Worm (Caenorhabditis elegans): ENCODE results near the gene glr-1.

The glr-1 gene

DNA sequence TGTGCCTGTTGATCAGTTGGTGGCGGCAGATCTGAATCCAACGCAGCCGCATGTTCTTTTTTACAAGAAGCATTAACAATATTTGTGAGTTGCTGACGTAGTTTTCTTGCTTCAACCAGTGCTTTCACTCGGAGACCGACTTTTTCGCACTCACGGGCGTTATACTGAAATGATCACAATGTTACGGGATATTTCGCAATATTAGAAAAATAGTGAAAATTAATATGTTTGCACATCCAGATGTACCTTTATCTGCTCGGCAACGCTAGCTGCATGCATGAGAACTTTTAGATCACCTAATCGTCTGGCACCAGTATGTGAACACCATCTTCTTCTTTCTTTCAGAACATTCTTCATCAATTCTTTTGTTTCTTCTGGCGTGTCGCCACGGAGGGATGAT, 22.8 kb upstream of the glr-1 start:
- TF ChIP-seq ceh-14 (tag; optimal IDR thresholded peaks at IDR 0.05) (no peak), zip-5 (tag; optimal IDR thresholded peaks at IDR 0.05) (no peak)

DNA sequence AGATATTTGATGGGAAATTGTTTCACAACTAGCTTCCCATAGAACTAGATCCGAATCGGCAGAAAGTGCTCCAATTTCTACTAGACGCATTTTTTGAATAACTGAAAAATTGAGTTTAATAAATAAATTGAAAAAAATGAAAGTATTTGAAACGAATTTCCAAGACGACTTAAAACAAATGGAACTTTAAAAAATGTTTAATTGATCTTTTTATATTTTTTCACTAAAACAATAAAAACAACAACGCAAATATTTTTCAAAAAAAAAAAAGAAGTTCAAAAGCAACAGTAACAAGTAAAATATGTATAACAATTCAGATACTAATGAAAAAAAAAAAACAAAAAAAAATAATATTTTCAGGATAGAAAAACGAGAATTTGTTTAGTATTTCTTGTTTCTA, 21.2 kb upstream of the glr-1 start, which contains the start of gene C06E1.9:
C06E1.9 (minus strand) TSS at position 101 of the 400 bp plus-strand sequence.
- TF ChIP-seq sox-2 (GFP tag; IDR thresholded peaks at IDR 0.05), result no peak
- TF ChIP-seq ets-4 (tag; optimal IDR thresholded peaks at IDR 0.05), result no peak
- TF ChIP-seq tbx-7 (tag; optimal IDR thresholded peaks at IDR 0.05), result no peak
- TF ChIP-seq ztf-16 (tag; optimal IDR thresholded peaks at IDR 0.05), result no peak
- no peak for TF ChIP-seq lim-6 (tag; optimal IDR thresholded peaks at IDR 0.05)
- no peak for TF ChIP-seq unc-3 (GFP tag; conservative IDR thresholded peaks at IDR 0.05)
- TF ChIP-seq unc-3 (tag; optimal IDR thresholded peaks at IDR 0.05), result no peak
- no peak for TF ChIP-seq sox-4 (tag; optimal IDR thresholded peaks at IDR 0.05)
- TF ChIP-seq hlh-30 (tag; optimal IDR thresholded peaks at IDR 0.05; ENCODE audit: insufficient read depth), result no peak
- TF ChIP-seq C08G9.2 (tag; optimal IDR thresholded peaks at IDR 0.05), result no peak
- no peak for TF ChIP-seq unc-42 (tag; optimal IDR thresholded peaks at IDR 0.05)

DNA sequence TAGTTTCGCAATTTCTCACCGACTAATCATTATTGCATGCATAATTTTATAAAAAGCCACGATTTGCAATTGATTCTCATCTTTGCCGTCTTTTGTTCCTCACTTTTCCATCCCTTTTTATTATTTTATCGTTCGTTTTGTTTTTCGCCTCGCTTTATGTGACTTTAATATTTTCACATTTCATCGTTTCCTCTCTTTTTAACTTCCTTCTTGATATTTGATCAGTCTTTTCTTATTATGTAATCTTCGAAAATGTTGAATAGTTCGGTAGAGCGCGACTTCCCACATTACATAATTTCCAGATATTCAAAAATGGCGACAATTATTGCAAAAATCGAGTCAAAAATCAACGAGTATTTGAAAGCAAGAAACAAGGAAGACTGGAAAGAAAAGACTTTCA, 17.1 kb upstream of the glr-1 start, which contains the start of gene C06E1.1:
C06E1.1 (plus strand) TSS at position 301 of the 400 bp plus-strand sequence.
- TF ChIP-seq ceh-30 (tag; optimal IDR thresholded peaks at IDR 0.05) (no peak), F13H6.1 (tag; optimal IDR thresholded peaks at IDR 0.05) (no peak), hlh-15 (tag; optimal IDR thresholded peaks at IDR 0.05) (no peak), fkh-6 (tag; optimal IDR thresholded peaks at IDR 0.05) (no peak), mec-3 (tag; optimal IDR thresholded peaks at IDR 0.05; ENCODE audit: borderline replicate concordance) (no peak), ceh-19 (GFP tag; optimal IDR thresholded peaks at IDR 0.05) (no peak), unc-42 (tag; optimal IDR thresholded peaks at IDR 0.05) (no peak), ceh-18 (tag; optimal IDR thresholded peaks at IDR 0.05) (no peak), pqm-1 (tag; optimal IDR thresholded peaks at IDR 0.05) (no peak), ztf-16 (tag; optimal IDR thresholded peaks at IDR 0.05) (no peak), ceh-31 (tag; optimal IDR thresholded peaks at IDR 0.05) (no peak), unc-55 (GFP tag; optimal IDR thresholded peaks at IDR 0.05) (no peak), che-1 (tag; optimal IDR thresholded peaks at IDR 0.05) (no peak), sox-2 (GFP tag; IDR thresholded peaks at IDR 0.05) (no peak), pros-1 (tag; optimal IDR thresholded peaks at IDR 0.05) (no peak)

DNA sequence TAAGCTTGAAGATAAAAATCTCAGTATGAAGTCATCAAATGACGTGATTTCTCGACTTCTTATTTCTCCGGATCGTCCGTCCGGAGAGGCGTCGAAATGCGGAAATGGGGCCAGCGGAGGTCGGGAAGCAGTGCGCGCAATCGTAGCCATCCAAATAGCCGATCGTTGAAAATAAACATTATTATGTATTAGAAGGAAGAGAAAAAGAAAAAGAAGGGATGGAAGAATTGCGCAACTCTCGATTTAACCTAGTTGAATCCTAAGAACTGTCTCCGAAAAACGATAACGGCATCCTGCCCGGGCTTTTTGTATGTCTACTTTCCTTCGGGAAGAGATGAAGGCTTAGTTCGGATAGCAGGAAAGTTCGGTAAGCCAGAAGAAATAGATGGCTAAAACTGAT, 13.7 kb upstream of the glr-1 start:
- TF ChIP-seq ceh-19 (GFP tag; optimal IDR thresholded peaks at IDR 0.05) (no peak), pqm-1 (tag; optimal IDR thresholded peaks at IDR 0.05) (no peak), ceh-2 (tag; optimal IDR thresholded peaks at IDR 0.05) (no peak), pat-9 (tag; optimal IDR thresholded peaks at IDR 0.05) (no peak), ref-2 (tag; optimal IDR thresholded peaks at IDR 0.05) (no peak), hlh-8 (tag; optimal IDR thresholded peaks at IDR 0.05) (no peak), fax-1 (tag; optimal IDR thresholded peaks at IDR 0.05) (no peak), syd-9 (tag; optimal IDR thresholded peaks at IDR 0.05) (no peak), K09A11.1 (tag; optimal IDR thresholded peaks at IDR 0.05; ENCODE audit: insufficient read depth) (no peak), Y22D7AL.16 (tag; optimal IDR thresholded peaks at IDR 0.05) (no peak), eyg-1 (tag; optimal IDR thresholded peaks at IDR 0.05) (no peak), ceh-22 (tag; optimal IDR thresholded peaks at IDR 0.05) (no peak), pros-1 (tag; optimal IDR thresholded peaks at IDR 0.05) (no peak), unc-86 (tag; optimal IDR thresholded peaks at IDR 0.05) (no peak), nhr-232 (tag; optimal IDR thresholded peaks at IDR 0.05) (no peak), npax-4 (tag; optimal IDR thresholded peaks at IDR 0.05) (no peak), ahr-1 (tag; optimal IDR thresholded peaks at IDR 0.05) (no peak), T23F11.4 (GFP tag; optimal IDR thresholded peaks at IDR 0.05) (no peak), che-1 (tag; optimal IDR thresholded peaks at IDR 0.05) (no peak)
